Worm (Caenorhabditis elegans) whole organism, mixed stage, embryonic: ENCODE results near the gene Y38E10A.2.
"Not testable (repeated sequence)": the region's sequence is repeated elsewhere in the genome, so short reads cannot be mapped to it uniquely, and the experiment has no call there.

Experiments used
- bed-3 ChIP-seq: fragments of 200-800 bp; sonication (Bioruptor generic); optimal IDR thresholded peaks from 3 replicates; lab custom pipeline; 2018; ENCODE audit warnings: mild to moderate bottlenecking, missing genetic modification characterization, moderate library complexity, missing compliant biosample characterization
- blmp-1 ChIP-seq: fragments of 150-350 bp; optimal IDR thresholded peaks from 2 replicates; lab custom pipeline; 2014; ENCODE audit warnings: missing biosample characterization, missing genetic modification characterization
- ceh-39 ChIP-seq: fragments of 150-350 bp; optimal IDR thresholded peaks from 2 replicates; lab custom pipeline; 2014; ENCODE audit warnings: missing biosample characterization, missing genetic modification characterization
- ceh-43 ChIP-seq: fragments of 200-800 bp; sonication (Bioruptor generic); optimal IDR thresholded peaks from 2 replicates; lab custom pipeline; 2018; ENCODE audit warnings: mild to moderate bottlenecking, missing genetic modification characterization, moderate library complexity, missing compliant biosample characterization
- ceh-83 ChIP-seq: fragments of 200-800 bp; sonication (Bioruptor generic); optimal IDR thresholded peaks from 2 replicates; lab custom pipeline; 2018; ENCODE audit warnings: mild to moderate bottlenecking, missing genetic modification characterization, missing compliant biosample characterization
- ces-1 ChIP-seq: fragments of 150-350 bp; optimal IDR thresholded peaks from 2 replicates; lab custom pipeline; 2014; ENCODE audit warnings: missing biosample characterization, missing genetic modification reagents, missing genetic modification characterization
- cnd-1 ChIP-seq: fragments of 200-800 bp; sonication (Bioruptor generic); optimal IDR thresholded peaks from 2 replicates; lab custom pipeline; 2018; ENCODE audit warnings: mild to moderate bottlenecking, missing genetic modification characterization, missing compliant biosample characterization
- elt-1 ChIP-seq: sonication (generic microtip); optimal IDR thresholded peaks from 2 replicates; lab custom pipeline; 2017; ENCODE audit warnings: missing genetic modification characterization, mild to moderate bottlenecking, missing compliant biosample characterization, antibody characterized with exemption, moderate library complexity, borderline replicate concordance; ENCODE audit not compliant: insufficient read depth
- elt-3 ChIP-seq: fragments of 150-350 bp; optimal IDR thresholded peaks from 2 replicates; lab custom pipeline; 2014; ENCODE audit warnings: missing biosample characterization, missing genetic modification characterization
- ham-2 ChIP-seq: fragments of 200-800 bp; sonication (Bioruptor generic); optimal IDR thresholded peaks from 2 replicates; lab custom pipeline; 2018; ENCODE audit warnings: mild to moderate bottlenecking, missing genetic modification characterization, missing compliant biosample characterization
- hlh-1 ChIP-seq: fragments of 150-350 bp; optimal IDR thresholded peaks from 2 replicates; lab custom pipeline; 2014; ENCODE audit warnings: missing biosample characterization, missing genetic modification reagents, missing genetic modification characterization
- lin-13 ChIP-seq: fragments of 150-350 bp; optimal IDR thresholded peaks from 2 replicates; lab custom pipeline; 2014; ENCODE audit warnings: missing biosample characterization, missing genetic modification characterization
- lin-32 ChIP-seq: fragments of 200-800 bp; sonication (Bioruptor generic); optimal IDR thresholded peaks from 2 replicates; lab custom pipeline; 2018; ENCODE audit warnings: mild to moderate bottlenecking, missing genetic modification characterization, missing compliant biosample characterization
- lsy-2 ChIP-seq: fragments of 150-350 bp; optimal IDR thresholded peaks from 2 replicates; lab custom pipeline; 2014; ENCODE audit warnings: missing biosample characterization, missing genetic modification characterization
- mep-1 ChIP-seq: fragments of 150-350 bp; optimal IDR thresholded peaks from 2 replicates; lab custom pipeline; 2017; ENCODE audit warnings: missing biosample characterization, missing genetic modification reagents, missing genetic modification characterization, inconsistent platforms
- mls-2 ChIP-seq: sonication (generic microtip); optimal IDR thresholded peaks from 2 replicates; lab custom pipeline; 2016; ENCODE audit warnings: mild to moderate bottlenecking, missing genetic modification characterization, moderate library complexity, missing compliant biosample characterization
- nhr-12 ChIP-seq: fragments of 150-350 bp; optimal IDR thresholded peaks from 2 replicates; lab custom pipeline; 2014; ENCODE audit warnings: missing biosample characterization, missing genetic modification characterization
- nhr-2 ChIP-seq: fragments of 150-350 bp; optimal IDR thresholded peaks from 2 replicates; lab custom pipeline; 2014; ENCODE audit warnings: missing biosample characterization, missing genetic modification characterization
- nhr-237 ChIP-seq: fragments of 150-350 bp; optimal IDR thresholded peaks from 2 replicates; lab custom pipeline; 2014; ENCODE audit warnings: missing biosample characterization, missing genetic modification characterization
- nhr-28 ChIP-seq: fragments of 150-350 bp; optimal IDR thresholded peaks from 2 replicates; lab custom pipeline; 2014; ENCODE audit warnings: missing biosample characterization, missing genetic modification characterization
- nhr-76 ChIP-seq: sonication (generic microtip); optimal IDR thresholded peaks from 2 replicates; lab custom pipeline; 2017; ENCODE audit warnings: missing biosample characterization, missing genetic modification characterization
- pha-4 ChIP-seq: fragments of 150-350 bp; optimal IDR thresholded peaks from 2 replicates; lab custom pipeline; 2018; ENCODE audit warnings: missing biosample characterization, missing genetic modification reagents, missing genetic modification characterization
- sem-2 ChIP-seq: fragments of 200-800 bp; sonication (Bioruptor generic); optimal IDR thresholded peaks from 2 replicates; lab custom pipeline; 2018; ENCODE audit warnings: mild to moderate bottlenecking, missing genetic modification characterization, missing compliant biosample characterization
- snpc-4 ChIP-seq: fragments of 150-350 bp; optimal IDR thresholded peaks from 2 replicates; lab custom pipeline; 2014; ENCODE audit warnings: missing biosample characterization, missing genetic modification characterization
- sptf-1 ChIP-seq: sonication (generic microtip); optimal IDR thresholded peaks from 2 replicates; lab custom pipeline; 2017; ENCODE audit warnings: mild to moderate bottlenecking, missing genetic modification characterization, moderate library complexity, missing compliant biosample characterization
- tbx-8 ChIP-seq: fragments of 200-800 bp; sonication (Bioruptor generic); optimal IDR thresholded peaks from 2 replicates; lab custom pipeline; 2018; ENCODE audit warnings: mild to moderate bottlenecking, missing genetic modification characterization, moderate library complexity, missing compliant biosample characterization
- unc-120 ChIP-seq: sonication (generic microtip); optimal IDR thresholded peaks from 2 replicates; lab custom pipeline; 2017; ENCODE audit warnings: missing genetic modification characterization, missing compliant biosample characterization; ENCODE audit not compliant: poor library complexity, severe bottlenecking
- unc-62 ChIP-seq: fragments of 150-350 bp; optimal IDR thresholded peaks from 2 replicates; lab custom pipeline; 2014; ENCODE audit warnings: missing biosample characterization, missing genetic modification reagents, missing genetic modification characterization
- zip-8 ChIP-seq: fragments of 150-350 bp; optimal IDR thresholded peaks from 2 replicates; lab custom pipeline; 2014; ENCODE audit warnings: missing biosample characterization, missing genetic modification characterization
- ztf-11 ChIP-seq: fragments of 150-350 bp; optimal IDR thresholded peaks from 2 replicates; lab custom pipeline; 2014; ENCODE audit warnings: missing biosample characterization, missing genetic modification characterization

The Y38E10A.2 gene

ce11 chrII:12544533-12544932 is 28.9 kb downstream of the Y38E10A.2 start, which contains the start of gene F49C5.9:
TSS of gene F49C5.9 (minus strand) at chrII:12544633.
- TF ChIP-seq snpc-4 (tag; lab: Kevin White, UChicago) (no peak), bed-3 (GFP tag; lab: Kevin White, UChicago) (no peak), lin-32 (GFP tag; lab: Kevin White, UChicago) (no peak), ces-1 (GFP tag; lab: Kevin White, UChicago) (no peak), elt-1 (tag; lab: Kevin White, UChicago) (no peak), zip-8 (tag; lab: Kevin White, UChicago) (no peak)
- TF ChIP-seq, all 35 proteins: peak for 0

DNA sequence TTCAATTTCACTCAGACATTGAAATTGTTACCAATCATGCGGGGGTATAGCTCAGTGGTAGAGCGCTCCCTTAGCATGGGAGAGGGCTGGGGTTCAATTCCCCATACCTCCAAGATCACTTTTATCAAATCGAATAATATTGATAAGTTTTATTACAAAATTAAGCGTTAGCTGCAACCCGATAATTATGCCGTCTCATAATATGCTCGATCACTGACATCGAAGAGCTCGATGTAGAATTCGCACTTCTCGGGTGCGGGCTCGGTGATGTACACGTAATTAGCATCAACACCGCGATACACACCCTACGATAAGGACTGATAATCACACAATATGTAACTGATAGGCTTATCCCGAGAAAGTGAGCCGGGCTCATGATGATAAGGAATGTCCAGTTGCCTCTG is 30.8 kb downstream of the Y38E10A.2 start:
- TF ChIP-seq nhr-28 = no peak
- TF ChIP-seq elt-3 = no peak
- no peak for TF ChIP-seq lin-32 (GFP tag; lab: Kevin White, UChicago)
- TF ChIP-seq ceh-43 (GFP tag; lab: Kevin White, UChicago) = no peak
- TF ChIP-seq cnd-1 (tag; lab: Kevin White, UChicago) = no peak
- TF ChIP-seq unc-120 (tag; lab: Kevin White, UChicago) = no peak
- TF ChIP-seq ceh-39 (tag; lab: Kevin White, UChicago) = no peak
- TF ChIP-seq nhr-237 (tag; lab: Kevin White, UChicago) = no peak
- no peak for TF ChIP-seq ces-1 (GFP tag; lab: Kevin White, UChicago)
- no peak for TF ChIP-seq unc-62 (GFP tag; lab: Kevin White, UChicago)
- no peak for TF ChIP-seq hlh-1 (tag; lab: Kevin White, UChicago)
- TF ChIP-seq sptf-1 (tag; lab: Kevin White, UChicago) = no peak

- no peak for TF ChIP-seq elt-3
- TF ChIP-seq bed-3 (GFP tag; lab: Kevin White, UChicago) = no peak
- no peak for TF ChIP-seq mls-2
- no peak for TF ChIP-seq ceh-43 (GFP tag; lab: Kevin White, UChicago)
- no peak for TF ChIP-seq nhr-76
- TF ChIP-seq ceh-39 (tag; lab: Kevin White, UChicago) = no peak
- TF ChIP-seq hlh-1 (tag; lab: Kevin White, UChicago) = no peak
- TF ChIP-seq ham-2 (GFP tag; lab: Kevin White, UChicago) = no peak
- no peak for TF ChIP-seq tbx-8
- no peak for TF ChIP-seq nhr-12 (tag; lab: Kevin White, UChicago)
- no peak for TF ChIP-seq ztf-11
- TF ChIP-seq, all 35 proteins: peak for 0
These were observed 34.0 kb downstream of the Y38E10A.2 start for ce11 chrII:12539395-12539794.

DNA sequence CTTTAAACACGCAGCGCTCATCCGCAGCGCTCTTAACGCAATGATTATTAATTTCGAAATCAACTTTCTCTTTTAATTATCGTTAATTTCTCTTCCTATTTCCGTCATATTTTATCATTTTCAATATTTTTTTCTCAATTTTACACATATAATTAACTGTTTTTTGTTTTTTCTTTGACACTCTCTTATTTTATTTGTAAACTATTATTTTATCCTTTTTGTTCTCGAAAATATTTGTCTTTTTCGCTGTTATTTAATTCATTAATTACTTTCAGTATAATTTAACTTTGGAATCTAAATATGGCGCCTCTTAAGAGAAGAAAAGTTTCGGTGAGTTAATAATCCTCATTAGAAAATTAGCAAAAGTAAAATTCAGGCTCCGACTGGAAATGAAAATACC is 37.2 kb downstream of the Y38E10A.2 start, which contains the start of gene F49C5.3:
Gene F49C5.3 (plus strand): TSS at position 301 of the 400 bp plus-strand sequence.
- TF ChIP-seq sem-2 (GFP tag; lab: Kevin White, UChicago); ces-1 (GFP tag; lab: Kevin White, UChicago); blmp-1: not testable (repeated sequence)

ce11 chrII:12535297-12535803 is 38.1 kb downstream of the Y38E10A.2 start, which contains the start of gene nimk-1:
TSS of gene nimk-1 (plus strand) at chrII:12535753.
- TF ChIP-seq ceh-83 = no peak

DNA sequence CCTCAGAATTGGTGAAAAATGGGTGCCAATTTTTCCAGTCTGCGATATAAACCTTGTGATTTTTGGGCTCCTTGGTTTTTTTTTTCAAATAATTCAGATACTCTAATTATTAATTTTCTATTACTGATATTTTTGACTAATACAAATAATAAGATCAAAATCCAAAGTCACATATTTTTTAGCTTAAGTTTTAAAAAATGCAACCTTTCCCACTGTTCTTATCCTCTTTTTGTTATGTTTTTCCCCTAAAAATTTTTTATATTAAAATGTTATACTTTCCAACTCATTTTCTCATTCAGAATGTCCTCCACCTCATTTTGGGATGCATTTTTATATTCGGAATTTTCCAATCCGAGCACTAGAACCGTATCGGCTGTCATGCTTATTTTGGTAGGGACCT is 42.5 kb downstream of the Y38E10A.2 start, which contains the start of gene srx-120:
Gene srx-120 (plus strand): TSS at position 301 of the 400 bp plus-strand sequence.
- TF ChIP-seq ces-1 (GFP tag; lab: Kevin White, UChicago) (no peak), pha-4 (no peak), ceh-43 (GFP tag; lab: Kevin White, UChicago) (no peak), lin-13 (no peak), nhr-2 (tag; lab: Kevin White, UChicago) (no peak), elt-1 (tag; lab: Kevin White, UChicago) (no peak), ceh-83 (no peak), ceh-39 (tag; lab: Kevin White, UChicago) (no peak), sem-2 (GFP tag; lab: Kevin White, UChicago) (no peak), mep-1 (no peak), lsy-2 (tag; lab: Kevin White, UChicago) (no peak), ztf-11 (no peak), sptf-1 (tag; lab: Kevin White, UChicago) (no peak)
